Worm (Caenorhabditis elegans) whole organism, L4 larva: ENCODE measurements around the gene F26F4.9.

ENCODE experiments used
- Y75B8A.6 ChIP-seq: fragments of 200-800 bp; sonication (Bioruptor generic); IDR thresholded peaks from 2 replicates; pipeline ENCODE4 v1.3.6; 2022; ENCODE audit warnings: missing genetic modification reagents, missing genetic modification characterization, missing compliant biosample characterization
- ama-1 ChIP-seq: fragments of 150-350 bp; optimal IDR thresholded peaks from 2 replicates; lab custom pipeline; 2014; ENCODE audit warnings: inconsistent platforms, mixed read lengths
- ceh-28 ChIP-seq: fragments of 150-350 bp; optimal IDR thresholded peaks from 2 replicates; lab custom pipeline; 2014; ENCODE audit warnings: missing biosample characterization, missing genetic modification reagents, missing genetic modification characterization
- dmd-8 ChIP-seq: fragments of 200-800 bp; sonication (Bioruptor generic); IDR thresholded peaks from 2 replicates; pipeline ENCODE4 v1.3.6; 2022; ENCODE audit warnings: missing genetic modification characterization, missing compliant biosample characterization
- nhr-102 ChIP-seq: sonication (generic microtip); optimal IDR thresholded peaks from 2 replicates; lab custom pipeline; 2016; ENCODE audit warnings: mild to moderate bottlenecking, missing genetic modification characterization, moderate library complexity, missing compliant biosample characterization
- nhr-76 ChIP-seq: fragments of 150-350 bp; optimal IDR thresholded peaks from 2 replicates; lab custom pipeline; 2014; ENCODE audit warnings: missing biosample characterization, missing genetic modification characterization
- unc-130 ChIP-seq: sonication (generic microtip); optimal IDR thresholded peaks from 2 replicates; lab custom pipeline; 2016; ENCODE audit warnings: missing genetic modification reagents, missing genetic modification characterization, missing compliant biosample characterization

- TF ChIP-seq ceh-28 (tag; lab: Kevin White, UChicago) = no peak
- TF ChIP-seq nhr-102 (tag; lab: Kevin White, UChicago) = no peak
- TF ChIP-seq dmd-8 = no peak
- TF ChIP-seq nhr-76 (tag; lab: Kevin White, UChicago) = no peak
- TF ChIP-seq Y75B8A.6 (GFP tag; lab: Robert Waterston, UW) = no peak
- no peak for TF ChIP-seq ama-1 (lab: Kevin White, UChicago)
- TF ChIP-seq unc-130 (GFP tag; lab: Kevin White, UChicago) = no peak
Observed at ce11 chrIII:4883429-4883828, 28.9 kb downstream of the F26F4.9 start, which contains the start of gene clec-5.
